Worm (Caenorhabditis elegans) whole organism, L1 larva: Measurements from ENCODE around the gene C05C10.2.

Experiments
- C04F5.9 ChIP-seq: sonication (generic microtip); optimal IDR thresholded peaks from 2 replicates; lab custom pipeline; 2016; ENCODE audit warnings: missing genetic modification characterization, missing compliant biosample characterization
- aly-2 ChIP-seq: fragments of 150-350 bp; optimal IDR thresholded peaks from 2 replicates; lab custom pipeline; 2014; ENCODE audit warnings: missing biosample characterization, missing genetic modification characterization
- blmp-1 ChIP-seq: fragments of 150-350 bp; optimal IDR thresholded peaks from 2 replicates; lab custom pipeline; 2014; ENCODE audit warnings: missing biosample characterization, missing genetic modification characterization
- elt-2 ChIP-seq: sonication (generic microtip); optimal IDR thresholded peaks from 2 replicates; lab custom pipeline; 2016; ENCODE audit warnings: missing genetic modification characterization, mild to moderate bottlenecking, inconsistent platforms, missing compliant biosample characterization, missing genetic modification reagents
- elt-3 ChIP-seq, 6 experiments: fragments of 150-350 bp in 1 of 6; sonication (generic microtip); optimal IDR thresholded peaks; 2 replicates each; lab custom pipeline; 2017 to 2018; ENCODE audit warnings: missing biosample characterization in 6 of 6, missing genetic modification characterization in 6 of 6, inconsistent platforms in 1 of 6
- lin-39 ChIP-seq: fragments of 150-350 bp; optimal IDR thresholded peaks from 2 replicates; lab custom pipeline; 2014; ENCODE audit warnings: missing biosample characterization, missing genetic modification reagents, missing genetic modification characterization
- skn-1 ChIP-seq: fragments of 150-350 bp; optimal IDR thresholded peaks from 2 replicates; lab custom pipeline; 2014; ENCODE audit warnings: missing biosample characterization, missing genetic modification characterization
- unc-62 ChIP-seq: fragments of 150-350 bp; optimal IDR thresholded peaks from 2 replicates; lab custom pipeline; 2014; ENCODE audit warnings: missing biosample characterization, missing genetic modification reagents, missing genetic modification characterization

ce11 chrII:9880826-9881225 lies 41.2 kb upstream of the C05C10.2 start, which contains the start of gene C08H9.15:
- TF ChIP-seq skn-1 (no peak), aly-2 (tag; lab: Kevin White, UChicago) (no peak), C04F5.9 (tag; lab: Kevin White, UChicago) (no peak), unc-62 (GFP tag; lab: Kevin White, UChicago) (no peak), elt-2 (tag; lab: Kevin White, UChicago) (no peak), lin-39 (no peak), blmp-1 (tag; lab: Kevin White, UChicago) (peak; percentile 85), elt-3 (tag; optimal IDR thresholded peaks at IDR 0.05; lab: Kevin White, UChicago) (peak in 4 of 6 experiments; percentile 16 to 64 (median 45))
